1 fruit fly cellular context compared by ENCODE assay signal in genomic region chrX:4540430-4540932, dm6.
TF ChIP-seq lines count a peak whose summit lies in the region.

Gene rb, minus strand, starts transcription at chrX:4540626.
Gene CHOp24, plus strand, starts transcription at chrX:4540908.

TF ChIP-seq in whole organism, embryonic, 481 proteins besides CTCF, POLR2A, EP300 and RAD21 (continued from another document):
- TF ChIP-seq z (GFP tag; IDR thresholded peaks at IDR 0.05; lab: Robert Waterston, UW) (no peak), Bteb2 (GFP tag; optimal IDR thresholded peaks at IDR 0.05; lab: Kevin White, UChicago) (no peak), CG34422 (GFP tag; IDR thresholded peaks at IDR 0.05; lab: Robert Waterston, UW) (no peak), CG12219 (GFP tag; optimal IDR thresholded peaks at IDR 0.05; lab: Kevin White, UChicago) (no peak), tll (GFP tag; optimal IDR thresholded peaks at IDR 0.05; lab: Kevin White, UChicago) (no peak), gce (GFP tag; IDR thresholded peaks at IDR 0.05; lab: Robert Waterston, UW) (no peak), row (GFP tag; IDR thresholded peaks at IDR 0.05; lab: Robert Waterston, UW) (peak; percentile 80), CG2889 (GFP tag; IDR thresholded peaks at IDR 0.05; lab: Robert Waterston, UW) (no peak), CG14710 (tag; optimal IDR thresholded peaks at IDR 0.05; lab: Kevin White, UChicago) (peak; percentile 64), Atf6 (GFP tag; IDR thresholded peaks at IDR 0.05; lab: Robert Waterston, UW) (no peak), CG18619 (GFP tag; optimal IDR thresholded peaks at IDR 0.05; lab: Kevin White, UChicago) (no peak), gfzf (GFP tag; optimal IDR thresholded peaks at IDR 0.05; lab: Kevin White, UChicago) (peak; percentile 50), Doc3 (GFP tag; IDR thresholded peaks at IDR 0.05; lab: Robert Waterston, UW; ENCODE audit: partially characterized antibody) (peak; percentile 88), CG8281 (tag; optimal IDR thresholded peaks at IDR 0.05; lab: Kevin White, UChicago) (no peak), ac (GFP tag; optimal IDR thresholded peaks at IDR 0.05; lab: Kevin White, UChicago) (no peak), Bgb (GFP tag; IDR thresholded peaks at IDR 0.05; lab: Robert Waterston, UW; ENCODE audit: partially characterized antibody) (peak; percentile 89), gcm2 (GFP tag; optimal IDR thresholded peaks at IDR 0.05; lab: Kevin White, UChicago) (no peak)
